Fruit fly (Drosophila melanogaster) whole organism, embryonic: ENCODE measurements around the gene CG4278.
A peak's percentile ranks its signal among the peaks of the same experiment; 100 is the strongest.

Source experiments
- Ada2b ChIP-seq: fragments of 200-800 bp; sonication (Bioruptor generic); IDR thresholded peaks from 2 replicates; pipeline ENCODE4 v1.3.6; 2022; ENCODE audit warnings: missing biosample characterization, missing genetic modification characterization
- Atf3 ChIP-seq: fragments of 200-800 bp; sonication (Bioruptor generic); optimal IDR thresholded peaks from 3 replicates; lab custom pipeline; 2016; ENCODE audit warnings: missing biosample characterization, missing genetic modification characterization
- Bdp1 ChIP-seq: fragments of 200-800 bp; sonication (Bioruptor generic); optimal IDR thresholded peaks from 3 replicates; lab custom pipeline; 2016; ENCODE audit warnings: missing biosample characterization, missing genetic modification characterization
- Bteb2 ChIP-seq: fragments of 200-800 bp; sonication (Bioruptor generic); optimal IDR thresholded peaks from 2 replicates; lab custom pipeline; 2016; ENCODE audit warnings: missing biosample characterization, missing genetic modification characterization
- CG10543 ChIP-seq: fragments of 200-800 bp; sonication (Bioruptor generic); optimal IDR thresholded peaks from 3 replicates; lab custom pipeline; 2017; ENCODE audit warnings: missing biosample characterization, mild to moderate bottlenecking, missing genetic modification characterization, moderate library complexity
- CG13624 ChIP-seq: fragments of 200-800 bp; sonication (Bioruptor generic); optimal IDR thresholded peaks from 2 replicates; lab custom pipeline; 2016; ENCODE audit warnings: missing biosample characterization, missing genetic modification characterization
- CG14441 ChIP-seq: fragments of 200-800 bp; sonication (Bioruptor generic); IDR thresholded peaks from 2 replicates; pipeline ENCODE4 v1.3.6; 2022; ENCODE audit warnings: missing biosample characterization, missing genetic modification characterization
- CG15011 ChIP-seq: fragments of 200-800 bp; sonication (Bioruptor generic); optimal IDR thresholded peaks from 3 replicates; lab custom pipeline; 2018; ENCODE audit warnings: missing biosample characterization, mild to moderate bottlenecking, missing genetic modification characterization
- CG15696 ChIP-seq: fragments of 200-800 bp; sonication (Bioruptor generic); optimal IDR thresholded peaks from 2 replicates; lab custom pipeline; 2019; ENCODE audit warnings: missing biosample characterization, mild to moderate bottlenecking, missing genetic modification characterization, moderate library complexity
- CG1792 ChIP-seq: fragments of 200-800 bp; sonication (Bioruptor generic); optimal IDR thresholded peaks from 2 replicates; lab custom pipeline; 2016; ENCODE audit warnings: missing biosample characterization, missing genetic modification characterization
- CG2129 ChIP-seq: fragments of 200-800 bp; sonication (Bioruptor generic); IDR thresholded peaks from 2 replicates; pipeline ENCODE4 v1.3.6; 2022; ENCODE audit warnings: missing biosample characterization, missing genetic modification characterization; ENCODE audit not compliant: partially characterized antibody
- CG2712 ChIP-seq: fragments of 200-800 bp; optimal IDR thresholded peaks from 3 replicates; lab custom pipeline; 2019; ENCODE audit warnings: missing biosample characterization, mild to moderate bottlenecking, missing genetic modification characterization, moderate library complexity
- CG3407 ChIP-seq: fragments of 200-800 bp; sonication (Bioruptor generic); optimal IDR thresholded peaks from 2 replicates; lab custom pipeline; 2018; ENCODE audit warnings: missing biosample characterization, mild to moderate bottlenecking, missing genetic modification characterization
- CG4854 ChIP-seq: fragments of 200-800 bp; sonication (Bioruptor generic); optimal IDR thresholded peaks from 2 replicates; lab custom pipeline; 2016; ENCODE audit warnings: missing biosample characterization, missing genetic modification characterization, inconsistent platforms
- CG7357 ChIP-seq: fragments of 200-800 bp; sonication (Bioruptor generic); IDR thresholded peaks from 3 replicates; pipeline ENCODE4 v1.3.6; 2022; ENCODE audit warnings: missing biosample characterization, missing genetic modification characterization
- CG7963 ChIP-seq: fragments of 200-800 bp; sonication (Bioruptor generic); IDR thresholded peaks from 3 replicates; pipeline ENCODE4 v1.3.6; 2022; ENCODE audit warnings: missing biosample characterization, missing genetic modification characterization; ENCODE audit not compliant: partially characterized antibody
- CG8290 ChIP-seq, 3 experiments: fragments of 200-800 bp; sonication (Bioruptor generic); optimal IDR thresholded peaks; 2 replicates each; lab custom pipeline; 2016 to 2019; ENCODE audit warnings: missing biosample characterization in 3 of 3, missing genetic modification characterization in 3 of 3, mild to moderate bottlenecking in 2 of 3, moderate library complexity in 1 of 3
- Chrac-16 ChIP-seq: fragments of 200-800 bp; sonication (Bioruptor generic); optimal IDR thresholded peaks from 3 replicates; lab custom pipeline; 2016; ENCODE audit warnings: missing biosample characterization, missing genetic modification characterization
- H15 ChIP-seq: fragments of 200-800 bp; sonication (Bioruptor generic); IDR thresholded peaks from 3 replicates; pipeline ENCODE4 v1.3.6; 2022; ENCODE audit warnings: missing biosample characterization, missing genetic modification characterization
- Hmx ChIP-seq: fragments of 200-800 bp; sonication (Bioruptor generic); optimal IDR thresholded peaks from 2 replicates; lab custom pipeline; 2016; ENCODE audit warnings: missing biosample characterization, missing genetic modification characterization
- Med ChIP-seq: fragments of 200-800 bp; sonication (Bioruptor generic); peaks from one replicate; lab custom pipeline; 2016; ENCODE audit warnings: missing biosample characterization, missing genetic modification characterization, mild to moderate bottlenecking, inconsistent platforms, moderate library complexity
- NK7.1 ChIP-seq: fragments of 200-800 bp; sonication (Bioruptor generic); optimal IDR thresholded peaks from 3 replicates; lab custom pipeline; 2016; ENCODE audit warnings: missing biosample characterization, missing genetic modification characterization
- Neu2 ChIP-seq: fragments of 200-800 bp; sonication (Bioruptor generic); optimal IDR thresholded peaks from 3 replicates; lab custom pipeline; 2016; ENCODE audit warnings: missing biosample characterization, missing genetic modification characterization, borderline replicate concordance
- Opbp ChIP-seq: fragments of 200-800 bp; sonication (Bioruptor generic); IDR thresholded peaks from 3 replicates; pipeline ENCODE4 v1.3.6; 2022; ENCODE audit warnings: missing biosample characterization, missing genetic modification characterization; ENCODE audit not compliant: partially characterized antibody
- Optix ChIP-seq: fragments of 200-800 bp; sonication (Bioruptor generic); IDR thresholded peaks from 3 replicates; pipeline ENCODE4 v1.3.6; 2022; ENCODE audit warnings: missing biosample characterization, missing genetic modification characterization
- Poxn ChIP-seq: fragments of 200-800 bp; sonication (Bioruptor generic); IDR thresholded peaks from 2 replicates; pipeline ENCODE4 v1.3.6; 2022; ENCODE audit warnings: missing biosample characterization, missing genetic modification characterization
- Sin3A ChIP-seq: fragments of >200 bp; optimal IDR thresholded peaks from 2 replicates; lab custom pipeline; 2018
- Usf ChIP-seq: fragments of 200-800 bp; sonication (Bioruptor generic); optimal IDR thresholded peaks from 2 replicates; lab custom pipeline; 2017; ENCODE audit warnings: missing genotype, missing biosample characterization, missing genetic modification characterization
- ab ChIP-seq: fragments of 200-800 bp; sonication (Bioruptor generic); optimal IDR thresholded peaks from 2 replicates; lab custom pipeline; 2016; ENCODE audit warnings: missing biosample characterization, missing genetic modification characterization
- bowl ChIP-seq: fragments of 200-800 bp; sonication (Bioruptor generic); IDR thresholded peaks from 2 replicates; pipeline ENCODE4 v1.3.6; 2022; ENCODE audit warnings: missing biosample characterization, missing genetic modification characterization
- corto ChIP-seq: fragments of 200-800 bp; sonication (Bioruptor generic); optimal IDR thresholded peaks from 2 replicates; lab custom pipeline; 2016; ENCODE audit warnings: missing biosample characterization, mild to moderate bottlenecking, missing genetic modification characterization, moderate library complexity
- croc ChIP-seq: fragments of 200-800 bp; sonication (Bioruptor generic); conservative IDR thresholded peaks from 3 replicates; pipeline ENCODE4 v1.3.6; 2022; ENCODE audit warnings: missing biosample characterization, missing genetic modification characterization
- da ChIP-seq: fragments of 200-800 bp; sonication (Bioruptor generic); optimal IDR thresholded peaks from 2 replicates; lab custom pipeline; 2016; ENCODE audit warnings: missing biosample characterization, missing genetic modification characterization
- eve ChIP-seq, 2 experiments: fragments of >200 bp; optimal IDR thresholded peaks; 2 replicates each; lab custom pipeline; 2017; ENCODE audit warnings: missing biosample characterization in 2 of 2, missing genetic modification characterization in 2 of 2
- gcm ChIP-seq: fragments of 200-800 bp; sonication (Bioruptor generic); optimal IDR thresholded peaks from 2 replicates; lab custom pipeline; 2019; ENCODE audit warnings: missing biosample characterization, mild to moderate bottlenecking, missing genetic modification characterization, moderate library complexity
- gcm2 ChIP-seq: fragments of 200-800 bp; sonication (Bioruptor generic); optimal IDR thresholded peaks from 2 replicates; lab custom pipeline; 2016; ENCODE audit warnings: missing biosample characterization, missing genetic modification characterization
- ham ChIP-seq: fragments of 200-800 bp; sonication (Bioruptor generic); IDR thresholded peaks from 2 replicates; pipeline ENCODE4 v1.3.6; 2022; ENCODE audit warnings: missing biosample characterization, missing genetic modification characterization
- her ChIP-seq: fragments of 200-800 bp; sonication (Bioruptor generic); optimal IDR thresholded peaks from 2 replicates; lab custom pipeline; 2016; ENCODE audit warnings: missing biosample characterization, missing genetic modification characterization
- lbe ChIP-seq: fragments of 200-800 bp; sonication (Bioruptor generic); optimal IDR thresholded peaks from 2 replicates; lab custom pipeline; 2016; ENCODE audit warnings: missing biosample characterization, mild to moderate bottlenecking, missing genetic modification characterization
- nerfin-1 ChIP-seq: fragments of 200-800 bp; sonication (Bioruptor generic); optimal IDR thresholded peaks from 3 replicates; lab custom pipeline; 2019; ENCODE audit warnings: missing biosample characterization, mild to moderate bottlenecking, missing genetic modification characterization, moderate library complexity
- odd ChIP-seq: fragments of 200-800 bp; sonication (Bioruptor generic); optimal IDR thresholded peaks from 2 replicates; lab custom pipeline; 2017; ENCODE audit warnings: missing biosample characterization, mild to moderate bottlenecking, missing genetic modification characterization
- pita ChIP-seq: fragments of 200-800 bp; sonication (Bioruptor generic); optimal IDR thresholded peaks from 2 replicates; lab custom pipeline; 2017; ENCODE audit warnings: missing biosample characterization, mild to moderate bottlenecking, missing genetic modification characterization
- pum ChIP-seq: fragments of 200-800 bp; sonication (Bioruptor generic); optimal IDR thresholded peaks from 2 replicates; lab custom pipeline; 2016; ENCODE audit warnings: missing biosample characterization, missing genetic modification characterization
- sim ChIP-seq: fragments of 200-800 bp; sonication (Bioruptor generic); IDR thresholded peaks from 2 replicates; pipeline ENCODE4 v1.3.6; 2022; ENCODE audit warnings: missing biosample characterization, missing genetic modification characterization
- slbo ChIP-seq: fragments of 200-800 bp; sonication (Bioruptor generic); IDR thresholded peaks from 2 replicates; pipeline ENCODE4 v1.3.6; 2022; ENCODE audit warnings: missing biosample characterization, missing genetic modification characterization
- stc ChIP-seq: fragments of 200-800 bp; sonication (Bioruptor generic); IDR thresholded peaks from 2 replicates; pipeline ENCODE4 v1.3.6; 2022; ENCODE audit warnings: missing biosample characterization, missing genetic modification characterization
- ttk ChIP-seq: fragments of 200-800 bp; sonication (Bioruptor generic); IDR thresholded peaks from 2 replicates; pipeline ENCODE4 v2.1.2; 2022; ENCODE audit warnings: missing biosample characterization, missing genetic modification characterization
- twi ChIP-seq: fragments of 200-800 bp; optimal IDR thresholded peaks from 2 replicates; lab custom pipeline; 2019; ENCODE audit warnings: missing biosample characterization, mild to moderate bottlenecking, missing genetic modification characterization, moderate library complexity
- usp ChIP-seq: fragments of >200 bp; optimal IDR thresholded peaks from 2 replicates; lab custom pipeline; 2017; ENCODE audit warnings: missing biosample characterization, missing genetic modification characterization

Gene CG4278

dm6 chr2L:16299466-16300311, 27.2 kb upstream of the CG4278 start, which contains the start of the genes heix and CG17328 (continued):
- TF ChIP-seq gcm2 (GFP tag; lab: Kevin White, UChicago) (no peak), CG15696 (tag; lab: Kevin White, UChicago) (peak; percentile 72), CG7963 (no peak), Usf (GFP tag; lab: Kevin White, UChicago) (peak; percentile 33), CG8290 (GFP tag; optimal IDR thresholded peaks at IDR 0.05; lab: Kevin White, UChicago) (peak; percentile 36), CG8290 (tag; optimal IDR thresholded peaks at IDR 0.05; lab: Kevin White, UChicago) (peak in 1 of 2 experiments; percentile 2), CG4854 (GFP tag; lab: Kevin White, UChicago) (peak; percentile 1), CG7357 (GFP tag; lab: Robert Waterston, UW) (peak; percentile 34; the same call in 1 of the 3 replicates), CG15011 (GFP tag; lab: Kevin White, UChicago) (no peak), gcm (GFP tag; lab: Kevin White, UChicago) (peak; percentile 30), H15 (GFP tag; lab: Robert Waterston, UW) (peak; percentile 70; the same call in 2 of the 3 replicates), CG3407 (peak; percentile 37), Optix (no peak), Ada2b (GFP tag; lab: Robert Waterston, UW) (peak; percentile 71), croc (GFP tag; lab: Robert Waterston, UW) (peak; percentile 29; the same call in 1 of the 3 replicates), Bdp1 (GFP tag; lab: Kevin White, UChicago) (peak; percentile 63), nerfin-1 (tag; lab: Kevin White, UChicago) (peak; percentile 39), lbe (GFP tag; lab: Kevin White, UChicago) (peak; percentile 7), da (GFP tag; lab: Kevin White, UChicago) (no peak), stc (GFP tag; lab: Robert Waterston, UW) (peak; percentile 62), CG2712 (tag; lab: Kevin White, UChicago) (peak; percentile 74), pita (GFP tag; lab: Kevin White, UChicago) (no peak), Bteb2 (peak; percentile 49), Poxn (GFP tag; lab: Robert Waterston, UW) (peak; percentile 39; the same call in 1 of the 2 replicates), sim (GFP tag; lab: Robert Waterston, UW) (no peak), twi (tag; lab: Kevin White, UChicago) (peak; percentile 49), Neu2 (no peak), odd (GFP tag; lab: Kevin White, UChicago) (peak; percentile 19), corto (peak; percentile 33), Opbp (GFP tag; lab: Robert Waterston, UW) (0 out of 3 replicates have a peak, but pooled peaks have one; percentile 24), CG1792 (GFP tag; lab: Kevin White, UChicago) (peak; percentile 1), Hmx (GFP tag; lab: Kevin White, UChicago) (peak; percentile 62), ham (no peak; the same call in 1 of the 2 replicates), Chrac-16 (GFP tag; lab: Kevin White, UChicago) (peak; percentile 81), Med (GFP tag; lab: Kevin White, UChicago) (peak; percentile 93), usp (no peak), slbo (GFP tag; lab: Robert Waterston, UW) (peak; percentile 89), Atf3 (GFP tag; lab: Kevin White, UChicago) (peak; percentile 46), CG10543 (GFP tag; lab: Kevin White, UChicago) (peak; percentile 61), Sin3A (peak; percentile 80), CG2129 (GFP tag; lab: Robert Waterston, UW) (no peak), NK7.1 (GFP tag; lab: Kevin White, UChicago) (peak; percentile 30), CG14441 (GFP tag; lab: Robert Waterston, UW) (peak; percentile 79), CG13624 (GFP tag; lab: Kevin White, UChicago) (peak; percentile 60), ab (peak; percentile 32), her (GFP tag; lab: Kevin White, UChicago) (no peak), bowl (GFP tag; lab: Robert Waterston, UW) (no peak), pum (GFP tag; lab: Kevin White, UChicago) (peak; percentile 70), ttk (GFP tag; lab: Robert Waterston, UW) (peak; percentile 68), eve (GFP tag; optimal IDR thresholded peaks at IDR 0.05; lab: Kevin White, UChicago) (no peak)
